Fruit fly (Drosophila melanogaster) Kc167 (cell line): Measurements from ENCODE around the gene CG8675.

Experiments
- Myc ChIP-seq: fragments of >200 bp; optimal IDR thresholded peaks from 2 replicates; lab custom pipeline; 2017; ENCODE audit warnings: missing external identifiers
- Sin3A ChIP-seq: fragments of >200 bp; optimal IDR thresholded peaks from 2 replicates; lab custom pipeline; 2018; ENCODE audit warnings: missing external identifiers
- h ChIP-seq: fragments of >200 bp; optimal IDR thresholded peaks from 3 replicates; lab custom pipeline; 2018; ENCODE audit warnings: missing external identifiers
- insv ChIP-seq: fragments of >200 bp; optimal IDR thresholded peaks from 3 replicates; lab custom pipeline; 2018; ENCODE audit warnings: missing external identifiers
- psq ChIP-seq: fragments of >200 bp; optimal IDR thresholded peaks from 2 replicates; lab custom pipeline; 2017; ENCODE audit warnings: missing external identifiers
- ttk ChIP-seq: sonication (Bioruptor generic); optimal IDR thresholded peaks from 2 replicates; lab custom pipeline; 2017; ENCODE audit warnings: missing external identifiers

CG8675 gene

DNA sequence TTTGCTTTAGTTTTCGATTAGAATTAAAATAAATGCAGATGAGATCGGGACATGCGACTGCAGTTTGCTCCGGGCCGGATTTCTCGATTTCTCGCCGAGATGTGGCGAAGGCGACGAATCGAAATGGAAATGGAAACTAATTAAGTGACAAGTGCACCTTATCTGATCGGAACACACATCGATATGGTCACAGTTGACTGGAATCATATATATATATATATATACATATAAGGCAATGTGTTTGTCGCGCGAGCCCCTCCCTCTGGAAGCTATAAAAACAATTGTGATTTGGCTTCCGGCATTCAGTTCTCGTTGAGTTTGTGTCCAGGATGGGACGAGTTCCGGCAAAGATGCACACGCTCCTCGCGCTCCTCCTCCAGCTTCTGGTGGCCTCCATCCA, 34.3 kb downstream of the CG8675 start, which contains the start of gene CG5162:
TSS of gene CG5162 (plus strand) at position 301 of the 400 bp plus-strand sequence.
- TF ChIP-seq psq (lab: Kevin White, UChicago), result no peak
- no peak for TF ChIP-seq ttk

DNA sequence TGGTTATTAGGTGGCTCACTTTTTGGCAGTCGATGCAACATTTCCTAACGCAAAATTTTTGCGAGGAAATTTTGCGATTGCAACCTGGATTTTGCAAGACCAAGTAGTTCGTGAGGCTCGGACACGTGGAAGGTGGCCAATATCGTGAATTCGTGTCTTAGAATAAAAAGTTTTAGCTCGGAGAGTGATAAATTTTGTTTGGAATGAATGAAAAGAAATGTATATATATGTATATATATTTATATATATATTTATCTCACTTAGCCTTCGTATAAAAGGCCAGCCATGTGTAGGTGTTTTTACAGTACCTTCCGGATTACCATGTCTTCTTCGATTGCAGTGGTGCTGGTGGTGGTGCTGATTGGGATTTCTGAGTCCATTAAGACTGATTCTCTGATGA, 37.3 kb downstream of the CG8675 start, which contains the start of gene CG18258:
TSS of gene CG18258 (plus strand) at position 301 of the 400 bp plus-strand sequence.
- TF ChIP-seq ttk, result no peak
- no peak for TF ChIP-seq Myc
- no peak for TF ChIP-seq Sin3A (lab: Kevin White, UChicago)
- no peak for TF ChIP-seq insv
- no peak for TF ChIP-seq h (lab: Kevin White, UChicago)
- no peak for TF ChIP-seq psq (lab: Kevin White, UChicago)

DNA sequence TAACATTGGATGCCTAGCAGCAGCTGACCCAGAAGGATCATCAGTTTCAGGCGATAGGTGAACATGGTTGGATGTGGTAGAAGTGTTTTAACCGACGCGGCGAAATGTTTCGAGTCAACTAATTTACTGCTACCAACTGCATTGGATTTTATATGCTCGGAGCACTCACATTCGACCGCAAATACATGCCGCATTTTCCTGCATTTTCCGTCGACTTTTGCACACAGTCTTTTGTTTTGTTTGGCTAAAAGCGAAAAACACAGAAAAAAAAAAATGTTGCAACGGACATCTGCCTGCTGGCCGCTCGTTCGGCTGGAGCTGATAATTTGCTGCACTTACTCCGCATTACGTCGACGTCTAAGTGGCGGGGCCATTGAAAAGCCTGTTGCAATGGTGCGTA, 39.4 kb downstream of the CG8675 start, which contains the start of gene CG12995:
TSS of gene CG12995 (minus strand) at position 101 of the 400 bp plus-strand sequence.
- TF ChIP-seq h (lab: Kevin White, UChicago) (no peak), ttk (no peak), Sin3A (lab: Kevin White, UChicago) (no peak), psq (lab: Kevin White, UChicago) (no peak), insv (no peak), Myc (no peak)

DNA sequence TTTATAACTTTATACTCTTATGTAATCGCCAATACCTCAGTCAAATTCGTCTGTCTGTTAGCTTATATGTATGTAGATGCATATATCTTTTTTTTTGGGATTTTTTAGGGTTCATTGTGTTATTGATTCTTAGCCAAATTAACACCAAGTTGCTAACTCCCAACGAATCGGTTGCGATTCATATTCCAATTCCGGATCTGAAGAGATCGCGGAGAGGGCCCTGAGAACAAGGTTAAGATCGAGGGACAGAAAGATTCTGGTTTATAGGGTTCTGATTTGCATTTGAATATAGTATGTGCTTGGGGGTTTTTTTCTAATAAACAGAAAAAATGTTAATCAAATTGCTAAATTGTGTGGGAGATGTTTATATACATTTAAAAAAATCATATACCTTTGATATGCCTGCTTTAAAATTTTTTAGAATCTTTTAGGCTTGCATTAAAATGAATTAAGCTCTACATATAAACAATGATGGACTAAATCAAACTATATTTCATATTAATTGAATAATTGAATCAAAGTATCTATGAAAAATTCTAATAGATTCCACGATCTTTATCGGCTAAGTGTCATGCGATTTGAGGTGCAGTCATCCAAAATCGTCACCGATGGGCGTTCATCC, 41.3 kb downstream of the CG8675 start, which contains the start of gene CG32563:
TSS of gene CG32563 (plus strand) at position 572 of the 622 bp plus-strand sequence.
- no peak for TF ChIP-seq Myc
- no peak for TF ChIP-seq psq (lab: Kevin White, UChicago)
- no peak for TF ChIP-seq ttk
- no peak for TF ChIP-seq h (lab: Kevin White, UChicago)
- no peak for TF ChIP-seq insv
- no peak for TF ChIP-seq Sin3A (lab: Kevin White, UChicago)

DNA sequence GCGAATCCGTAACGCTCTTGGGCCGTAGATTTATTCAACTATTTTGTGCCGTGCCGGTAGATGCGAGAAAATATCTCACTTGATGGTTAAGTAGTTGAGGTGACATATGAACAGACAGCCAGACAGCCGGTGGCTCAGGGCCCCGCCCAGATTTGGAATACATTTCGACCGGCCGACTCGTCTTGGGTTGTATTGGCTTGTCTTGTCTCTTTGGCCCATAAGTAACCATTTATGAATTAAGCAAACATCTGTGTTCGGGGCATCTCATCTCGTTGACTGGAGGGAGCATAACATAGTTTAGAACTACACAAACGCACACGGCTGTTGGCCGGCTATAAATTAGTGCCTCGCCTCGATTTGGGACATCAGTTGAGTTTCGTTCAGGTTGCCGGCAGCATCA, 43.3 kb downstream of the CG8675 start, which contains the start of gene CG32564:
TSS of gene CG32564 (plus strand) at position 362 of the 400 bp plus-strand sequence.
- no peak for TF ChIP-seq Sin3A (lab: Kevin White, UChicago)

DNA sequence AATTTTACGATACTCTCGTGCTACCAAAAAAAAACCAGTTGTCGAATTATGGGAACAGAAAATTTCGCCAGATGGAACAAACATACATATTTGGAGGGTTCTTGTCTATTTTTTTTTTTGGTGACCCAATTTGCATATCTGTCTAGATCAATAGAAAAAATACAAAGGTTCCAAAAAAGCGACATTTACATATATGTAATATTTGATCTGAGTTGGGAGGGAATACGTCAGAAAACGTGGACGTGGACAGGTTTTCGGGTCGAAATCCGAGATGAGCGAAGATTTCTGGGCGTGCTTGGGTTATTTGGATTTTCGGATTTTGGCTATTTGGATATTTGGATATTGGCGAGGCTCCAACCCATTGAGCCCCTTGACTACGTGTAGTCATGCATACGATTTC, 44.3 kb downstream of the CG8675 start:
- TF ChIP-seq psq (lab: Kevin White, UChicago) (no peak), Myc (no peak), insv (no peak), h (lab: Kevin White, UChicago) (no peak), Sin3A (lab: Kevin White, UChicago) (no peak), ttk (no peak)

DNA sequence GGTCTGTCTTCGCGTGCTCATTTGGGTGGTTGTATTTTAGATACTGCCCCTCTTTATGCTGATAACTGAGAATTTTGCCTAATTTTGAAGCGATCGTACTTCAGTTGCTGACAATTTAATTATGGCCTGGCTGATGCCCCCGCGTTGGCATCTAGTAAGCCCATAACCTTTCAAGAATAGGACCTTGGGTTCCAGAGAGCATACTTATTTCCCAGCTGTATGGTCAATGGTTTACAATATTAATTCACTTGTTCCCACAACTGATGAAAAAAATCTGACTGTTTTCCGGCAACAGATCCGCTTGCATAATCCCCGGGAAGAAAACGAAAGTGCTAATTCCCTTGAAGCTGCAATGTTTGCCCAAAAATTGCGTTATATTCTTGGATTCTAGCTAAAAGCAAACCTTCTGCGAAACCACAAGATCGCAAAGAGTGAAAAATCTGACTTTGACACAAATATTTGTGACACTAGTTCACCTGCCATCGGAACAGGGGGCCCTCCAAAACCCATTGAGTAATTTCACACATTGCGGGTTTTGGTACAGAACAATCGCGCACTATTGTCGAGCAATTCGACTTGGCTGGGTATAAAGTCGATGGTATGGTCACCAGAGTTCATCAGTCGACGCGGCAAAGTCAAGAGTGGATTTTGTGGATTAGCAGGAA, 46.7 kb downstream of the CG8675 start, which contains the start of the genes TTLL1A and CG5070:
TSS of gene TTLL1A (minus strand) at position 101 of the 665 bp plus-strand sequence.
TSS of gene CG5070 (plus strand) at position 615 of the 665 bp plus-strand sequence.
- TF ChIP-seq Sin3A (lab: Kevin White, UChicago), result no peak
- no peak for TF ChIP-seq h (lab: Kevin White, UChicago)
- no peak for TF ChIP-seq ttk
- no peak for TF ChIP-seq insv
- no peak for TF ChIP-seq psq (lab: Kevin White, UChicago)
- TF ChIP-seq Myc, result no peak
